Fruit fly (Drosophila melanogaster) whole organism, embryonic: ENCODE data around the gene CG31960.

Source experiments
- Asciz ChIP-seq: fragments of 200-800 bp; sonication (Bioruptor generic); optimal IDR thresholded peaks from 2 replicates; lab custom pipeline; 2017; ENCODE audit warnings: missing biosample characterization, mild to moderate bottlenecking, missing genetic modification characterization, missing genetic modification reagents
- B-H2 ChIP-seq: fragments of 200-800 bp; sonication (Bioruptor generic); optimal IDR thresholded peaks from 2 replicates; lab custom pipeline; 2018; ENCODE audit warnings: missing biosample characterization, mild to moderate bottlenecking, missing genetic modification characterization
- CG10431 ChIP-seq: fragments of 200-800 bp; sonication (Bioruptor generic); optimal IDR thresholded peaks from 3 replicates; lab custom pipeline; 2018; ENCODE audit warnings: missing biosample characterization, mild to moderate bottlenecking, missing genetic modification characterization
- CG11085 ChIP-seq: fragments of 200-800 bp; sonication (Bioruptor generic); IDR thresholded peaks from 2 replicates; pipeline ENCODE4 v1.3.6; 2022; ENCODE audit warnings: missing biosample characterization, missing genetic modification characterization
- CG14441 ChIP-seq: fragments of 200-800 bp; sonication (Bioruptor generic); IDR thresholded peaks from 2 replicates; pipeline ENCODE4 v1.3.6; 2022; ENCODE audit warnings: missing biosample characterization, missing genetic modification characterization
- CG2129 ChIP-seq: fragments of 200-800 bp; sonication (Bioruptor generic); IDR thresholded peaks from 2 replicates; pipeline ENCODE4 v1.3.6; 2022; ENCODE audit warnings: missing biosample characterization, missing genetic modification characterization; ENCODE audit not compliant: partially characterized antibody
- CG2199 ChIP-seq: fragments of 200-800 bp; sonication (Bioruptor generic); IDR thresholded peaks from 3 replicates; pipeline ENCODE4 v1.3.6; 2022; ENCODE audit warnings: missing biosample characterization, missing genetic modification characterization
- CG34376 ChIP-seq: fragments of 200-800 bp; sonication (Bioruptor generic); optimal IDR thresholded peaks from 2 replicates; lab custom pipeline; 2018; ENCODE audit warnings: missing biosample characterization, mild to moderate bottlenecking, missing genetic modification characterization
- CG4328 ChIP-seq: fragments of 200-800 bp; sonication (Bioruptor generic); optimal IDR thresholded peaks from 3 replicates; lab custom pipeline; 2017; ENCODE audit warnings: missing biosample characterization, missing genetic modification reagents, missing genetic modification characterization
- CG4424 ChIP-seq: fragments of 200-800 bp; sonication (Bioruptor generic); optimal IDR thresholded peaks from 3 replicates; lab custom pipeline; 2016; ENCODE audit warnings: missing biosample characterization, missing genetic modification characterization
- CG4820 ChIP-seq: fragments of 200-800 bp; sonication (Bioruptor generic); optimal IDR thresholded peaks from 3 replicates; lab custom pipeline; 2016; ENCODE audit warnings: missing biosample characterization, missing genetic modification characterization
- CG5180 ChIP-seq: fragments of 200-800 bp; sonication (Bioruptor generic); optimal IDR thresholded peaks from 3 replicates; lab custom pipeline; 2017; ENCODE audit warnings: missing biosample characterization, missing genetic modification characterization, mild to moderate bottlenecking, moderate library complexity, missing genetic modification reagents
- CG7372 ChIP-seq: fragments of 200-800 bp; sonication (Bioruptor generic); IDR thresholded peaks from 2 replicates; pipeline ENCODE4 v1.3.6; 2022; ENCODE audit warnings: missing biosample characterization, missing genetic modification characterization
- CG7745 ChIP-seq: fragments of 200-800 bp; sonication (Bioruptor generic); optimal IDR thresholded peaks from 2 replicates; lab custom pipeline; 2018; ENCODE audit warnings: missing biosample characterization, mild to moderate bottlenecking, missing genetic modification characterization, moderate library complexity
- CG7928 ChIP-seq: fragments of 200-800 bp; sonication (Bioruptor generic); optimal IDR thresholded peaks from 2 replicates; lab custom pipeline; 2017; ENCODE audit warnings: missing biosample characterization, mild to moderate bottlenecking, missing genetic modification characterization
- CG8089 ChIP-seq: fragments of 200-800 bp; sonication (Bioruptor generic); optimal IDR thresholded peaks from 3 replicates; lab custom pipeline; 2016; ENCODE audit warnings: missing biosample characterization, missing genetic modification characterization
- CG9817 ChIP-seq: fragments of 200-800 bp; sonication (Bioruptor generic); optimal IDR thresholded peaks from 2 replicates; lab custom pipeline; 2018; ENCODE audit warnings: missing biosample characterization, mild to moderate bottlenecking, missing genetic modification characterization, moderate library complexity
- Dp ChIP-seq: fragments of 200-800 bp; sonication (Bioruptor generic); optimal IDR thresholded peaks from 2 replicates; lab custom pipeline; 2018; ENCODE audit warnings: missing biosample characterization, mild to moderate bottlenecking, missing genetic modification characterization, moderate library complexity
- Fer2 ChIP-seq: fragments of 200-800 bp; sonication (Bioruptor generic); optimal IDR thresholded peaks from 2 replicates; lab custom pipeline; 2018; ENCODE audit warnings: missing biosample characterization, mild to moderate bottlenecking, missing genetic modification characterization, moderate library complexity
- HLHmδ ChIP-seq: fragments of 200-800 bp; sonication (Bioruptor generic); optimal IDR thresholded peaks from 2 replicates; lab custom pipeline; 2018; ENCODE audit warnings: missing biosample characterization, mild to moderate bottlenecking, missing genetic modification characterization, moderate library complexity
- Hr51 ChIP-seq, 2 experiments: fragments of 200-800 bp; sonication (Bioruptor generic); optimal IDR thresholded peaks; 2 replicates in 1 of 2; 3 replicates in 1 of 2; lab custom pipeline; 2016 to 2018; ENCODE audit warnings: missing biosample characterization in 2 of 2, missing genetic modification characterization in 2 of 2, mild to moderate bottlenecking in 1 of 2, moderate library complexity in 1 of 2
- Max ChIP-seq: fragments of 200-800 bp; sonication (Bioruptor generic); optimal IDR thresholded peaks from 2 replicates; lab custom pipeline; 2016; ENCODE audit warnings: missing biosample characterization, mild to moderate bottlenecking, missing genetic modification characterization
- Mes4 ChIP-seq: fragments of 200-800 bp; sonication (Bioruptor generic); optimal IDR thresholded peaks from 2 replicates; lab custom pipeline; 2016; ENCODE audit warnings: missing biosample characterization, missing genetic modification characterization
- Neu2 ChIP-seq: fragments of 200-800 bp; sonication (Bioruptor generic); optimal IDR thresholded peaks from 3 replicates; lab custom pipeline; 2016; ENCODE audit warnings: missing biosample characterization, missing genetic modification characterization, borderline replicate concordance
- PHDP ChIP-seq: fragments of 200-800 bp; sonication (Bioruptor generic); optimal IDR thresholded peaks from 3 replicates; lab custom pipeline; 2018; ENCODE audit warnings: missing biosample characterization, mild to moderate bottlenecking, missing genetic modification characterization, moderate library complexity
- Rfx ChIP-seq: fragments of 200-800 bp; sonication (Bioruptor generic); IDR thresholded peaks from 2 replicates; pipeline ENCODE4 v1.3.6; 2022; ENCODE audit warnings: missing biosample characterization, missing genetic modification characterization
- Stat92E ChIP-seq, 3 experiments: fragments of >200 bp in 2 of 3; fragments of 200-800 bp in 1 of 3; sonication (Bioruptor generic) in 1 of 3; optimal IDR thresholded peaks; 2 replicates each; lab custom pipeline; 2017 to 2019; ENCODE audit warnings: missing biosample characterization in 3 of 3, missing genetic modification characterization in 3 of 3, mild to moderate bottlenecking in 1 of 3, moderate library complexity in 1 of 3
- ara ChIP-seq: fragments of 200-800 bp; sonication (Bioruptor generic); IDR thresholded peaks from 2 replicates; pipeline ENCODE4 v1.3.6; 2022; ENCODE audit warnings: missing biosample characterization, missing genetic modification characterization
- bbx ChIP-seq: fragments of 200-800 bp; sonication (Bioruptor generic); IDR thresholded peaks from 2 replicates; pipeline ENCODE4 v1.3.6; 2022; ENCODE audit warnings: missing biosample characterization, missing genetic modification characterization; ENCODE audit not compliant: partially characterized antibody
- br ChIP-seq: fragments of >200 bp; optimal IDR thresholded peaks from 2 replicates; lab custom pipeline; 2017
- crp ChIP-seq, 2 experiments: fragments of 200-800 bp; sonication (Bioruptor generic); optimal IDR thresholded peaks; 2 replicates in 1 of 2; 3 replicates in 1 of 2; lab custom pipeline; 2017; ENCODE audit warnings: missing biosample characterization in 2 of 2, missing genetic modification characterization in 2 of 2, mild to moderate bottlenecking in 1 of 2, moderate library complexity in 1 of 2
- dm ChIP-seq: fragments of 200-800 bp; sonication (Bioruptor generic); optimal IDR thresholded peaks from 3 replicates; lab custom pipeline; 2016; ENCODE audit warnings: missing biosample characterization, missing genetic modification characterization
- fd3F ChIP-seq: fragments of 200-800 bp; sonication (Bioruptor generic); optimal IDR thresholded peaks from 2 replicates; lab custom pipeline; 2018; ENCODE audit warnings: missing biosample characterization, mild to moderate bottlenecking, missing genetic modification characterization, moderate library complexity
- grau ChIP-seq: fragments of 200-800 bp; optimal IDR thresholded peaks from 3 replicates; lab custom pipeline; 2019; ENCODE audit warnings: missing biosample characterization, mild to moderate bottlenecking, missing genetic modification characterization, moderate library complexity
- ind ChIP-seq: fragments of 200-800 bp; sonication (Bioruptor generic); optimal IDR thresholded peaks from 3 replicates; lab custom pipeline; 2016; ENCODE audit warnings: missing biosample characterization, missing genetic modification characterization
- mld ChIP-seq: fragments of 200-800 bp; sonication (Bioruptor generic); IDR thresholded peaks from 3 replicates; pipeline ENCODE4 v1.3.6; 2022; ENCODE audit warnings: missing biosample characterization, missing genetic modification characterization; ENCODE audit not compliant: partially characterized antibody
- phol ChIP-seq: fragments of 200-800 bp; sonication (Bioruptor generic); optimal IDR thresholded peaks from 3 replicates; lab custom pipeline; 2018; ENCODE audit warnings: missing biosample characterization, mild to moderate bottlenecking, missing genetic modification characterization, moderate library complexity
- psq ChIP-seq: fragments of 200-800 bp; sonication (Bioruptor generic); optimal IDR thresholded peaks from 2 replicates; lab custom pipeline; 2017; ENCODE audit warnings: missing biosample characterization, missing genetic modification characterization
- repo ChIP-seq: fragments of 200-800 bp; sonication (Bioruptor generic); optimal IDR thresholded peaks from 2 replicates; lab custom pipeline; 2016; ENCODE audit warnings: missing biosample characterization, missing genetic modification characterization
- row ChIP-seq: fragments of 200-800 bp; sonication (Bioruptor generic); IDR thresholded peaks from 3 replicates; pipeline ENCODE4 v1.3.6; 2022; ENCODE audit warnings: missing biosample characterization, missing genetic modification characterization
- sd ChIP-seq: fragments of 200-800 bp; sonication (Bioruptor generic); optimal IDR thresholded peaks from 3 replicates; lab custom pipeline; 2018; ENCODE audit warnings: missing biosample characterization, mild to moderate bottlenecking, missing genetic modification characterization, moderate library complexity
- sens ChIP-seq: fragments of 200-800 bp; sonication (Bioruptor generic); peaks from one replicate; lab custom pipeline; 2016; ENCODE audit warnings: missing biosample characterization, missing genetic modification characterization
- slbo ChIP-seq: fragments of 200-800 bp; sonication (Bioruptor generic); IDR thresholded peaks from 2 replicates; pipeline ENCODE4 v1.3.6; 2022; ENCODE audit warnings: missing biosample characterization, missing genetic modification characterization
- tap ChIP-seq: fragments of 200-800 bp; optimal IDR thresholded peaks from 3 replicates; lab custom pipeline; 2019; ENCODE audit warnings: missing biosample characterization, mild to moderate bottlenecking, missing genetic modification characterization, moderate library complexity
- tll ChIP-seq, 2 experiments: fragments of 200-800 bp in 1 of 2; fragments of >200 bp in 1 of 2; sonication (Bioruptor generic) in 1 of 2; optimal IDR thresholded peaks; 2 replicates each; lab custom pipeline; 2017 to 2019; ENCODE audit warnings: missing biosample characterization in 2 of 2, missing genetic modification characterization in 2 of 2, mild to moderate bottlenecking in 1 of 2, moderate library complexity in 1 of 2
- tup ChIP-seq: fragments of 200-800 bp; sonication (Bioruptor generic); optimal IDR thresholded peaks from 2 replicates; lab custom pipeline; 2016; ENCODE audit warnings: missing biosample characterization, mild to moderate bottlenecking, missing genetic modification characterization, moderate library complexity
- tx ChIP-seq: fragments of 200-800 bp; sonication (Bioruptor generic); optimal IDR thresholded peaks from 2 replicates; lab custom pipeline; 2016; ENCODE audit warnings: missing biosample characterization, missing genetic modification characterization
- wor ChIP-seq: fragments of 200-800 bp; sonication (Bioruptor generic); IDR thresholded peaks from 2 replicates; pipeline ENCODE4 v1.3.6; 2022; ENCODE audit warnings: missing biosample characterization, missing genetic modification characterization
- z ChIP-seq: fragments of 200-800 bp; sonication (Bioruptor generic); IDR thresholded peaks from 3 replicates; pipeline ENCODE4 v1.3.6; 2022; ENCODE audit warnings: missing biosample characterization, missing genetic modification characterization

CG31960 gene

dm6 chr2L:3831694-3832093 is 46.9 kb downstream of the CG31960 start (continued):
- TF ChIP-seq repo (GFP tag; lab: Kevin White, UChicago) (no peak), Rfx (GFP tag; lab: Robert Waterston, UW) (peak; percentile 19; the same call in 1 of the 2 replicates), row (GFP tag; lab: Robert Waterston, UW) (peak; percentile 21; the same call in 1 of the 3 replicates), CG4328 (GFP tag; lab: Kevin White, UChicago) (no peak), slbo (GFP tag; lab: Robert Waterston, UW) (0 out of 2 replicates have a peak, but pooled peaks have one; percentile 6), CG9817 (tag; lab: Kevin White, UChicago) (no peak), wor (GFP tag; lab: Robert Waterston, UW) (peak; percentile 17; the same call in 1 of the 2 replicates), phol (peak; percentile 17), Asciz (no peak), HLHmδ (GFP tag; lab: Kevin White, UChicago) (no peak), mld (no peak), tup (GFP tag; lab: Kevin White, UChicago) (no peak)

dm6 chr2L:3832249-3832675 is 47.5 kb downstream of the CG31960 start:
- peak; percentile 97 for TF ChIP-seq CG8089
- TF ChIP-seq tll (GFP tag; optimal IDR thresholded peaks at IDR 0.05; lab: Kevin White, UChicago): peak in 1 of 2 experiments; percentile 83
- peak; percentile 92 for TF ChIP-seq dm (GFP tag; lab: Kevin White, UChicago)
- peak; percentile 98 for TF ChIP-seq ara (GFP tag; lab: Robert Waterston, UW)
- TF ChIP-seq psq: peak; percentile 89
- peak; percentile 47 for TF ChIP-seq CG34376
- peak; percentile 96 for TF ChIP-seq tap (tag; lab: Kevin White, UChicago)
- peak; percentile 98 for TF ChIP-seq CG4820
- TF ChIP-seq Hr51 (GFP tag; optimal IDR thresholded peaks at IDR 0.05; lab: Kevin White, UChicago): peak; percentile 92 to 95
- TF ChIP-seq Fer2 (tag; lab: Kevin White, UChicago): peak; percentile 68
- TF ChIP-seq fd3F: peak; percentile 69
- peak; percentile 16 for TF ChIP-seq Dp
- TF ChIP-seq B-H2 (GFP tag; lab: Kevin White, UChicago): peak; percentile 61
- TF ChIP-seq CG10431 (GFP tag; lab: Kevin White, UChicago): peak; percentile 91
- TF ChIP-seq CG5180 (GFP tag; lab: Kevin White, UChicago): peak; percentile 85
- TF ChIP-seq CG2199: peak; percentile 97
- TF ChIP-seq z (GFP tag; lab: Robert Waterston, UW): peak; percentile 75
- peak; percentile 86 for TF ChIP-seq CG7745 (tag; lab: Kevin White, UChicago)
- TF ChIP-seq PHDP (tag; lab: Kevin White, UChicago): peak; percentile 94
- TF ChIP-seq br: no peak
- TF ChIP-seq sens (GFP tag; lab: Kevin White, UChicago): peak; percentile 100
- peak; percentile 93 for TF ChIP-seq grau (tag; lab: Kevin White, UChicago)
- TF ChIP-seq Mes4 (GFP tag; lab: Kevin White, UChicago): peak; percentile 97
- TF ChIP-seq CG7372 (GFP tag; lab: Robert Waterston, UW): peak; percentile 90
- TF ChIP-seq bbx (GFP tag; lab: Robert Waterston, UW): no peak
- peak; percentile 95 for TF ChIP-seq Max (GFP tag; lab: Kevin White, UChicago)
- peak; percentile 15 to 64 for TF ChIP-seq crp (GFP tag; optimal IDR thresholded peaks at IDR 0.05; lab: Kevin White, UChicago)
- no peak for TF ChIP-seq CG2129 (GFP tag; lab: Robert Waterston, UW)
- TF ChIP-seq Neu2 (GFP tag; lab: Kevin White, UChicago): peak; percentile 84
- TF ChIP-seq tx (GFP tag; lab: Kevin White, UChicago): peak; percentile 92
- TF ChIP-seq Stat92E (GFP tag; optimal IDR thresholded peaks at IDR 0.05; lab: Kevin White, UChicago): peak in 1 of 3 experiments; percentile 97
- TF ChIP-seq CG4424 (GFP tag; lab: Kevin White, UChicago): peak; percentile 98
- TF ChIP-seq CG11085 (GFP tag; lab: Robert Waterston, UW): peak; percentile 77
- peak; percentile 59 for TF ChIP-seq sd
- peak; percentile 46 for TF ChIP-seq CG7928 (GFP tag; lab: Kevin White, UChicago)
- peak; percentile 94 for TF ChIP-seq CG14441
- TF ChIP-seq ind (GFP tag; lab: Kevin White, UChicago): peak; percentile 94
